Fruit fly (Drosophila melanogaster) whole organism, pupa: ENCODE data around the gene CG6136.
A peak's percentile ranks its signal among the peaks of the same experiment; 100 is the strongest.

Experiments used
- CG10348 ChIP-seq: fragments of 200-800 bp; sonication (Bioruptor generic); IDR thresholded peaks from 2 replicates; pipeline ENCODE4 v1.3.6; 2022; ENCODE audit warnings: missing biosample characterization, missing genetic modification characterization
- CG12605 ChIP-seq: fragments of 200-800 bp; sonication (Bioruptor generic); IDR thresholded peaks from 2 replicates; pipeline ENCODE4 v1.3.6; 2022; ENCODE audit warnings: missing biosample characterization, missing genetic modification characterization
- CG13204 ChIP-seq: fragments of 200-800 bp; sonication (Bioruptor generic); optimal IDR thresholded peaks from 2 replicates; lab custom pipeline; 2018; ENCODE audit warnings: missing biosample characterization, mild to moderate bottlenecking, missing genetic modification characterization, moderate library complexity
- CG14655 ChIP-seq: fragments of 200-800 bp; sonication (Bioruptor generic); optimal IDR thresholded peaks from 3 replicates; lab custom pipeline; 2017; ENCODE audit warnings: mild to moderate bottlenecking, missing biosample characterization, missing genetic modification reagents, missing genetic modification characterization
- CG15710 ChIP-seq: fragments of 200-800 bp; sonication (Bioruptor generic); optimal IDR thresholded peaks from 2 replicates; lab custom pipeline; 2018; ENCODE audit warnings: missing biosample characterization, mild to moderate bottlenecking, missing genetic modification characterization, moderate library complexity
- CG17806 ChIP-seq: fragments of 200-800 bp; sonication (Bioruptor generic); optimal IDR thresholded peaks from 2 replicates; lab custom pipeline; 2018; ENCODE audit warnings: missing biosample characterization, mild to moderate bottlenecking, missing genetic modification characterization, moderate library complexity
- CG32121 ChIP-seq: fragments of 200-800 bp; sonication (Bioruptor generic); IDR thresholded peaks from 2 replicates; pipeline ENCODE4 v1.3.6; 2022; ENCODE audit warnings: missing biosample characterization, missing genetic modification characterization
- CG34367 ChIP-seq: fragments of 200-800 bp; sonication (Bioruptor generic); optimal IDR thresholded peaks from 2 replicates; lab custom pipeline; 2018; ENCODE audit warnings: missing biosample characterization, mild to moderate bottlenecking, missing genetic modification characterization
- CG4496 ChIP-seq: fragments of 200-800 bp; sonication (Bioruptor generic); IDR thresholded peaks from 3 replicates; pipeline ENCODE4 v1.3.6; 2022; ENCODE audit warnings: missing biosample characterization, missing genetic modification characterization
- CG8159 ChIP-seq: fragments of 200-800 bp; sonication (Bioruptor generic); optimal IDR thresholded peaks from 3 replicates; lab custom pipeline; 2018; ENCODE audit warnings: missing biosample characterization, mild to moderate bottlenecking, missing genetic modification characterization, moderate library complexity
- CG8301 ChIP-seq: fragments of 200-800 bp; sonication (Bioruptor generic); optimal IDR thresholded peaks from 2 replicates; lab custom pipeline; 2018; ENCODE audit warnings: missing biosample characterization, mild to moderate bottlenecking, missing genetic modification characterization
- CG9948 ChIP-seq: fragments of 200-800 bp; sonication (Bioruptor generic); optimal IDR thresholded peaks from 2 replicates; lab custom pipeline; 2018; ENCODE audit warnings: missing biosample characterization, mild to moderate bottlenecking, missing genetic modification characterization, moderate library complexity
- D1 ChIP-seq: fragments of 200-800 bp; sonication (Bioruptor generic); optimal IDR thresholded peaks from 2 replicates; lab custom pipeline; 2018; ENCODE audit warnings: missing biosample characterization, mild to moderate bottlenecking, missing genetic modification characterization, moderate library complexity
- EcR ChIP-seq: fragments of 200-800 bp; sonication (Bioruptor generic); optimal IDR thresholded peaks from 3 replicates; lab custom pipeline; 2019; ENCODE audit warnings: missing biosample characterization, missing genetic modification characterization, mild to moderate bottlenecking, moderate library complexity, missing genetic modification reagents
- Ets98B ChIP-seq: fragments of 200-800 bp; sonication (Bioruptor generic); IDR thresholded peaks from 2 replicates; pipeline ENCODE4 v1.3.6; 2022; ENCODE audit warnings: missing biosample characterization, missing genetic modification characterization
- Pif1A ChIP-seq: fragments of 200-800 bp; sonication (Bioruptor generic); optimal IDR thresholded peaks from 3 replicates; lab custom pipeline; 2016; ENCODE audit warnings: missing biosample characterization, missing genetic modification characterization
- Pif1B ChIP-seq: fragments of 200-800 bp; sonication (Bioruptor generic); optimal IDR thresholded peaks from 3 replicates; lab custom pipeline; 2016; ENCODE audit warnings: missing biosample characterization, missing genetic modification characterization
- Snoo ChIP-seq: fragments of 200-800 bp; sonication (Bioruptor generic); optimal IDR thresholded peaks from 3 replicates; lab custom pipeline; 2017; ENCODE audit warnings: missing biosample characterization, mild to moderate bottlenecking, missing genetic modification characterization, inconsistent platforms
- fd96Ca ChIP-seq: fragments of 200-800 bp; sonication (Bioruptor generic); IDR thresholded peaks from 3 replicates; pipeline ENCODE4 v1.3.6; 2022; ENCODE audit warnings: missing biosample characterization, missing genetic modification characterization
- gl ChIP-seq: fragments of 200-800 bp; sonication (Bioruptor generic); optimal IDR thresholded peaks from 2 replicates; lab custom pipeline; 2018; ENCODE audit warnings: missing biosample characterization, mild to moderate bottlenecking, missing genetic modification characterization
- rn ChIP-seq: fragments of 200-800 bp; sonication (Bioruptor generic); IDR thresholded peaks from 2 replicates; pipeline ENCODE4 v1.3.6; 2022; ENCODE audit warnings: missing biosample characterization, missing genetic modification characterization

Gene CG6136

dm6 chr3R:15342432-15342925 lies 29.5 kb downstream of the CG6136 start:
- no peak for TF ChIP-seq Pif1A
- peak; percentile 57; the same call in 1 of the 2 replicates for TF ChIP-seq CG32121 (GFP tag; lab: Robert Waterston, UW)
- TF ChIP-seq fd96Ca (GFP tag; lab: Robert Waterston, UW), result peak; percentile 55; the same call in 1 of the 3 replicates
- no peak for TF ChIP-seq rn (GFP tag; lab: Robert Waterston, UW)
- peak; percentile 61; the same call in 2 of the 3 replicates for TF ChIP-seq CG4496 (GFP tag; lab: Robert Waterston, UW)
- peak; percentile 51; the same call in 1 of the 2 replicates for TF ChIP-seq Ets98B
- no peak for TF ChIP-seq Pif1B
- TF ChIP-seq CG9948 (tag; lab: Kevin White, UChicago), result no peak
- no peak for TF ChIP-seq Snoo
- TF ChIP-seq D1, result no peak
- no peak for TF ChIP-seq CG15710 (tag; lab: Kevin White, UChicago)
- no peak for TF ChIP-seq CG14655 (GFP tag; lab: Kevin White, UChicago)

- TF ChIP-seq CG9948 (tag; lab: Kevin White, UChicago), result no peak
- no peak for TF ChIP-seq CG17806
- TF ChIP-seq CG8301 (tag; lab: Kevin White, UChicago), result no peak
These were observed 31.8 kb downstream of the CG6136 start, which contains the start of gene SerRS-m for dm6 chr3R:15340052-15340732. SerRS-m (plus strand) TSS chr3R:15340667.

- no peak for TF ChIP-seq CG8301 (tag; lab: Kevin White, UChicago)
- no peak for TF ChIP-seq Ets98B
- TF ChIP-seq Pif1B, result no peak
- no peak for TF ChIP-seq CG8159 (tag; lab: Kevin White, UChicago)
- no peak for TF ChIP-seq CG12605 (GFP tag; lab: Robert Waterston, UW)
- no peak for TF ChIP-seq CG10348 (GFP tag; lab: Robert Waterston, UW)
- TF ChIP-seq CG13204 (GFP tag; lab: Kevin White, UChicago), result no peak
- TF ChIP-seq CG34367, result no peak
- no peak for TF ChIP-seq CG9948 (tag; lab: Kevin White, UChicago)
- no peak for TF ChIP-seq gl
- TF ChIP-seq rn (GFP tag; lab: Robert Waterston, UW), result no peak
- no peak for TF ChIP-seq EcR (GFP tag; lab: Kevin White, UChicago)
- TF ChIP-seq CG14655 (GFP tag; lab: Kevin White, UChicago), result no peak
- TF ChIP-seq fd96Ca (GFP tag; lab: Robert Waterston, UW), result no peak
- TF ChIP-seq Snoo, result no peak
- TF ChIP-seq CG32121 (GFP tag; lab: Robert Waterston, UW), result no peak
- TF ChIP-seq CG17806, result no peak
These were observed 32.9 kb downstream of the CG6136 start for dm6 chr3R:15339111-15339510.

- TF ChIP-seq CG4496 (GFP tag; lab: Robert Waterston, UW) (peak; percentile 11; the same call in 1 of the 3 replicates), rn (GFP tag; lab: Robert Waterston, UW) (no peak)
These were observed 39.0 kb downstream of the CG6136 start, which contains the start of the genes Fkbp39 and Cyfip for dm6 chr3R:15332994-15333393. Fkbp39 (minus strand) TSS chr3R:15333133. Cyfip (plus strand) TSS chr3R:15333266.

dm6 chr3R:15330472-15330871 lies 41.5 kb downstream of the CG6136 start, which contains the start of gene mRpL9:
mRpL9 (plus strand) TSS chr3R:15330738.
- no peak for TF ChIP-seq Snoo
- peak; percentile 5 for TF ChIP-seq CG15710 (tag; lab: Kevin White, UChicago)
- TF ChIP-seq CG14655 (GFP tag; lab: Kevin White, UChicago), result no peak
- no peak for TF ChIP-seq CG13204 (GFP tag; lab: Kevin White, UChicago)
- no peak for TF ChIP-seq fd96Ca (GFP tag; lab: Robert Waterston, UW)
- no peak for TF ChIP-seq CG8301 (tag; lab: Kevin White, UChicago)
- TF ChIP-seq Pif1B, result no peak

- no peak for TF ChIP-seq Ets98B
- TF ChIP-seq CG14655 (GFP tag; lab: Kevin White, UChicago), result no peak
- TF ChIP-seq EcR (GFP tag; lab: Kevin White, UChicago), result no peak
- no peak for TF ChIP-seq CG34367
- TF ChIP-seq gl, result no peak
- TF ChIP-seq CG8159 (tag; lab: Kevin White, UChicago), result no peak
- TF ChIP-seq CG15710 (tag; lab: Kevin White, UChicago), result no peak
- TF ChIP-seq Pif1A, result no peak
- TF ChIP-seq CG17806, result no peak
- no peak for TF ChIP-seq fd96Ca (GFP tag; lab: Robert Waterston, UW)
- no peak for TF ChIP-seq Snoo
- no peak for TF ChIP-seq CG32121 (GFP tag; lab: Robert Waterston, UW)
- TF ChIP-seq Pif1B, result no peak
- no peak for TF ChIP-seq CG12605 (GFP tag; lab: Robert Waterston, UW)
These were observed 43.8 kb downstream of the CG6136 start, which contains the start of the genes CG6236 and ea for dm6 chr3R:15328083-15328779. CG6236 (minus strand) TSS chr3R:15328269. ea (plus strand) TSS chr3R:15328729.
